Fruit fly (Drosophila melanogaster): ENCODE measurements around the gene Cht11.

Gene Cht11

dm6 chrX:6866040-6866439 is 16.7 kb upstream of the Cht11 start (continued):
- TF ChIP-seq CG11085 (GFP tag; IDR thresholded peaks at IDR 0.05) (no peak), ara (GFP tag; IDR thresholded peaks at IDR 0.05) (no peak), CG14050 (GFP tag; IDR thresholded peaks at IDR 0.05) (no peak), CG1792 (GFP tag; optimal IDR thresholded peaks at IDR 0.05) (no peak), Xrp1 (GFP tag; IDR thresholded peaks at IDR 0.05) (no peak), z (GFP tag; IDR thresholded peaks at IDR 0.05) (no peak), CG15601 (tag; optimal IDR thresholded peaks at IDR 0.05) (no peak), B-H2 (GFP tag; optimal IDR thresholded peaks at IDR 0.05) (peak; percentile 16), tgo (GFP tag; IDR thresholded peaks at IDR 0.05) (no peak), peb (GFP tag; IDR thresholded peaks at IDR 0.05) (no peak), Mad (GFP tag; optimal IDR thresholded peaks at IDR 0.05) (no peak), Vsx1 (GFP tag; optimal IDR thresholded peaks at IDR 0.05) (no peak), Sry-δ (GFP tag; optimal IDR thresholded peaks at IDR 0.05) (no peak), HLHmδ (GFP tag; optimal IDR thresholded peaks at IDR 0.05) (peak; percentile 45), CG9727 (GFP tag; optimal IDR thresholded peaks at IDR 0.05) (no peak), CG8924 (tag; optimal IDR thresholded peaks at IDR 0.05) (peak; percentile 9), CG9215 (GFP tag; IDR thresholded peaks at IDR 0.05) (no peak), odd (GFP tag; optimal IDR thresholded peaks at IDR 0.05) (no peak), Bgb (GFP tag; IDR thresholded peaks at IDR 0.05; ENCODE audit: partially characterized antibody) (no peak; the same call in 1 of the 2 replicates)

- TF ChIP-seq CTCF (GFP tag; optimal IDR thresholded peaks at IDR 0.05) (no peak), sr (GFP tag; IDR thresholded peaks at IDR 0.05) (0 out of 3 replicates have a peak, but pooled peaks have one; percentile 44), zfh2 (GFP tag; optimal IDR thresholded peaks at IDR 0.05) (no peak), D19A (tag; optimal IDR thresholded peaks at IDR 0.05) (peak; percentile 52), nau (GFP tag; optimal IDR thresholded peaks at IDR 0.05) (no peak), CG32772 (GFP tag; IDR thresholded peaks at IDR 0.05) (0 out of 2 replicates have a peak, but pooled peaks have one; percentile 9), crol (GFP tag; IDR thresholded peaks at IDR 0.05) (peak; percentile 80), Hr78 (GFP tag; optimal IDR thresholded peaks at IDR 0.05) (peak in 1 of 2 experiments; percentile 66), Ets65A (GFP tag) (peak; percentile 41), gcm (GFP tag; optimal IDR thresholded peaks at IDR 0.05) (peak; percentile 30)
Observed at dm6 chrX:6865039-6865438, 15.7 kb upstream of the Cht11 start.

- TF ChIP-seq CG10431 (GFP tag; optimal IDR thresholded peaks at IDR 0.05) (peak; percentile 85), Lpt (GFP tag; optimal IDR thresholded peaks at IDR 0.05) (no peak), CG4360 (GFP tag; IDR thresholded peaks at IDR 0.05) (no peak), CG17361 (GFP tag; IDR thresholded peaks at IDR 0.05) (peak; percentile 99), her (GFP tag; optimal IDR thresholded peaks at IDR 0.05) (peak; percentile 86), Ptx1 (GFP tag; IDR thresholded peaks at IDR 0.05) (peak; percentile 91), E2f1 (GFP tag; IDR thresholded peaks at IDR 0.05) (peak; percentile 77), CG16815 (GFP tag; optimal IDR thresholded peaks at IDR 0.05) (peak; percentile 91), CG10959 (GFP tag; IDR thresholded peaks at IDR 0.05) (peak; percentile 50; the same call in 1 of the 2 replicates), CG1792 (GFP tag; optimal IDR thresholded peaks at IDR 0.05) (peak; percentile 86), Doc3 (GFP tag; IDR thresholded peaks at IDR 0.05; ENCODE audit: partially characterized antibody) (no peak), MESR4 (GFP tag; optimal IDR thresholded peaks at IDR 0.05) (peak; percentile 43), CG31388 (GFP tag; optimal IDR thresholded peaks at IDR 0.05) (peak; percentile 85), CG8281 (tag; optimal IDR thresholded peaks at IDR 0.05) (peak; percentile 90), CG1602 (GFP tag; optimal IDR thresholded peaks at IDR 0.05) (peak; percentile 90), dm (GFP tag; optimal IDR thresholded peaks at IDR 0.05) (peak; percentile 79), CHES-1-like (GFP tag; optimal IDR thresholded peaks at IDR 0.05) (peak; percentile 88), CG10462 (GFP tag; optimal IDR thresholded peaks at IDR 0.05) (peak; percentile 88), kay (GFP tag; optimal IDR thresholded peaks at IDR 0.05) (peak; percentile 81), CG6791 (GFP tag; IDR thresholded peaks at IDR 0.05; ENCODE audit: partially characterized antibody) (no peak), tll (GFP tag; optimal IDR thresholded peaks at IDR 0.05) (no peak), Bteb2 (GFP tag; optimal IDR thresholded peaks at IDR 0.05) (peak; percentile 92)
Observed at dm6 chrX:6863289-6863938, 14.1 kb upstream of the Cht11 start, which contains the start of gene CG43736. Gene CG43736, plus strand, starts transcription at chrX:6863888.
